Fruit fly (Drosophila melanogaster) S2 (cell line): Measurements from ENCODE around the gene CG11037.

Source experiments
- CG8478 ChIP-seq: fragments of >200 bp; optimal IDR thresholded peaks from 2 replicates; lab custom pipeline; 2018
- CTCF ChIP-seq, 2 experiments: fragments of >200 bp; optimal IDR thresholded peaks; 2 replicates each; lab custom pipeline; 2018

DNA sequence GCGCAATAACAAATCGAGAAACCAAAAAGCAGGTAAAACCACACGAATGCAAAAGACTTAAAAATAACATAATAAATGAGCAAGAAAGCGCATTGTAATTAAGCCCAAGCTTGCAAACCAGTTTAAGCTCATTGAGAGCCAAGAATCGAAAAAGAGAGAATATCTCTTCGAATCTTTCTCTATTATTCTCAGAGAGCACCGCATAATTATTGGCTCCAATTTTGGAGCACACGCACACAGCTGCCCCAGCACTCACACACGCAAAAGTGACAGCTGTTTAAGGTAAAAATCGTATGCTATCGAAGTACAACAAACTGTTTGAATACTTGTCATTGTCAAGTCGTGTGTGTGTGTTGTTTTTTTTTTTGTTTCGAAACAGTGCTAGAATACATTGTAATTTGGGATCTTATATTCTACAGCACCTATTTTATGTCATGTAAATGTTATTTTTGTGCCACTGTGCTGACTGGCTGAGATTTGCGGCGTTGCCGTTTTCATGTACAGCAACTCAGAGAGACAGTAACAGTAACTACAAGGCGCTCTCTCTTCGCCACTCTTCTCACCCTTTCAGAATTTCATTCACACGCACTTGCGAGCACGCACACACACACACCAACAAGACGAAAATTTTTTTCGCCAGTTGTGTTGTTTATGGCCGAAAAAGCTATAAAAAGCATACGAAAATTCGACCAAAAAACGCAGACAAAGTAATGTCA, 48.4 kb upstream of the CG11037 start:
- TF ChIP-seq CG8478 (no peak), CTCF (optimal IDR thresholded peaks at IDR 0.05; lab: Kevin White, UChicago) (no peak)
